Worm (Caenorhabditis elegans) whole organism, L1 larva: ENCODE results near the gene F37A8.5.

Experiments
- ces-1 ChIP-seq: fragments of 150-350 bp; optimal IDR thresholded peaks from 2 replicates; lab custom pipeline; 2014; ENCODE audit warnings: missing biosample characterization, missing genetic modification reagents, missing genetic modification characterization
- isw-1 ChIP-seq: fragments of 200-800 bp; sonication (Bioruptor generic); IDR thresholded peaks from 2 replicates; pipeline ENCODE4 v1.3.6; 2022; ENCODE audit warnings: missing genetic modification characterization, missing compliant biosample characterization
- mep-1 ChIP-seq: fragments of 150-350 bp; optimal IDR thresholded peaks from 2 replicates; lab custom pipeline; 2014; ENCODE audit warnings: missing biosample characterization, missing genetic modification characterization
- nhr-76 ChIP-seq: sonication (generic microtip); optimal IDR thresholded peaks from 2 replicates; lab custom pipeline; 2017; ENCODE audit warnings: missing biosample characterization, missing genetic modification characterization
- rnt-1 ChIP-seq: sonication (generic microtip); optimal IDR thresholded peaks from 2 replicates; lab custom pipeline; 2016; ENCODE audit warnings: mild to moderate bottlenecking, missing genetic modification characterization, moderate library complexity, missing compliant biosample characterization
- tbx-2 ChIP-seq: sonication (generic microtip); optimal IDR thresholded peaks from 2 replicates; lab custom pipeline; 2016; ENCODE audit warnings: missing genetic modification characterization, missing compliant biosample characterization
- unc-62 ChIP-seq: fragments of 150-350 bp; optimal IDR thresholded peaks from 2 replicates; lab custom pipeline; 2014; ENCODE audit warnings: missing biosample characterization, missing genetic modification reagents, missing genetic modification characterization

ce11 chrIII:3957119-3957739 is 805 bp downstream of the F37A8.5 start:
- TF ChIP-seq ces-1 (GFP tag; lab: Kevin White, UChicago) (no peak), tbx-2 (peak; percentile 6), isw-1 (GFP tag; lab: Robert Waterston, UW) (no peak), unc-62 (GFP tag; lab: Kevin White, UChicago) (no peak), rnt-1 (tag; lab: Kevin White, UChicago) (no peak), nhr-76 (tag; lab: Kevin White, UChicago) (no peak), mep-1 (no peak)
